Fruit fly (Drosophila melanogaster) whole organism, adult: Measurements from ENCODE around the gene CG14207.

Experiments used
- CG14711 ChIP-seq: fragments of 200-800 bp; sonication (Bioruptor generic); optimal IDR thresholded peaks from 2 replicates; lab custom pipeline; 2018; ENCODE audit warnings: missing biosample characterization, mild to moderate bottlenecking, missing genetic modification characterization, moderate library complexity
- CG1620 ChIP-seq: fragments of 200-800 bp; sonication (Bioruptor generic); optimal IDR thresholded peaks from 2 replicates; lab custom pipeline; 2016; ENCODE audit warnings: missing biosample characterization, missing genetic modification characterization
- CG7045 ChIP-seq: fragments of 200-800 bp; sonication (Bioruptor generic); optimal IDR thresholded peaks from 2 replicates; lab custom pipeline; 2017; ENCODE audit warnings: missing biosample characterization, mild to moderate bottlenecking, missing genetic modification characterization
- CG7101 ChIP-seq: fragments of 200-800 bp; sonication (Bioruptor generic); optimal IDR thresholded peaks from 2 replicates; lab custom pipeline; 2018; ENCODE audit warnings: missing biosample characterization, mild to moderate bottlenecking, missing genetic modification characterization, moderate library complexity
- Clk ChIP-seq: fragments of 200-800 bp; sonication (Bioruptor generic); optimal IDR thresholded peaks from 2 replicates; lab custom pipeline; 2017; ENCODE audit warnings: missing biosample characterization, missing genetic modification characterization
- Hr96 ChIP-seq: fragments of 200-800 bp; sonication (Bioruptor generic); optimal IDR thresholded peaks from 2 replicates; lab custom pipeline; 2016; ENCODE audit warnings: missing biosample characterization, missing genetic modification characterization
- Mnt ChIP-seq: fragments of 200-800 bp; sonication (Bioruptor generic); optimal IDR thresholded peaks from 2 replicates; lab custom pipeline; 2016; ENCODE audit warnings: missing biosample characterization, mild to moderate bottlenecking, missing genetic modification characterization
- bab1 ChIP-seq: fragments of 200-800 bp; sonication (Bioruptor generic); optimal IDR thresholded peaks from 3 replicates; lab custom pipeline; 2019; ENCODE audit warnings: missing biosample characterization, mild to moderate bottlenecking, missing genetic modification characterization, moderate library complexity
- cic ChIP-seq: fragments of 200-800 bp; sonication (Bioruptor generic); optimal IDR thresholded peaks from 2 replicates; lab custom pipeline; 2017; ENCODE audit warnings: missing biosample characterization, mild to moderate bottlenecking, missing genetic modification characterization, moderate library complexity
- cnc ChIP-seq, 2 experiments: fragments of >200 bp; optimal IDR thresholded peaks; 2 replicates each; lab custom pipeline; 2017
- kay ChIP-seq: fragments of 200-800 bp; sonication (Bioruptor generic); peaks from one replicate; lab custom pipeline; 2016; ENCODE audit warnings: missing biosample characterization, missing genetic modification characterization, borderline replicate concordance
- ovo ChIP-seq: fragments of 200-800 bp; sonication (Bioruptor generic); optimal IDR thresholded peaks from 2 replicates; lab custom pipeline; 2016; ENCODE audit warnings: missing biosample characterization, missing genetic modification characterization
- tj ChIP-seq: fragments of 200-800 bp; sonication (Bioruptor generic); optimal IDR thresholded peaks from 3 replicates; lab custom pipeline; 2017; ENCODE audit warnings: missing biosample characterization, mild to moderate bottlenecking, missing genetic modification characterization, moderate library complexity
- toe ChIP-seq: fragments of 200-800 bp; sonication (Bioruptor generic); optimal IDR thresholded peaks from 2 replicates; lab custom pipeline; 2016; ENCODE audit warnings: missing biosample characterization, missing genetic modification characterization

dm6 chrX:19590579-19590978 is 14.4 kb upstream of the CG14207 start:
- no peak for TF ChIP-seq CG7045 (GFP tag; lab: Kevin White, UChicago)
- no peak for TF ChIP-seq Mnt (GFP tag; lab: Kevin White, UChicago)
- TF ChIP-seq CG7101 (tag; lab: Kevin White, UChicago), result no peak
- TF ChIP-seq ovo (GFP tag; lab: Kevin White, UChicago), result no peak
- TF ChIP-seq kay (GFP tag; lab: Kevin White, UChicago), result no peak
- TF ChIP-seq cic, result no peak
- no peak for TF ChIP-seq tj (GFP tag; lab: Kevin White, UChicago)
- TF ChIP-seq cnc (optimal IDR thresholded peaks at IDR 0.05; lab: Kevin White, UChicago), result no peak
- TF ChIP-seq bab1 (GFP tag; lab: Kevin White, UChicago), result no peak
- TF ChIP-seq CG1620 (GFP tag; lab: Kevin White, UChicago), result no peak
- no peak for TF ChIP-seq Hr96 (GFP tag; lab: Kevin White, UChicago)
- no peak for TF ChIP-seq Clk
- TF ChIP-seq toe (GFP tag; lab: Kevin White, UChicago), result no peak
- TF ChIP-seq CG14711, result no peak
